Fruit fly (Drosophila melanogaster) whole organism, prepupa: ENCODE results near the gene RSG7.

Experiments used
- Blimp-1 ChIP-seq: fragments of 200-800 bp; sonication (Bioruptor generic); optimal IDR thresholded peaks from 3 replicates; lab custom pipeline; 2017; ENCODE audit warnings: missing biosample characterization, missing genetic modification characterization, mild to moderate bottlenecking, moderate library complexity, missing genetic modification reagents
- CG10631 ChIP-seq: fragments of 200-800 bp; sonication (Bioruptor generic); optimal IDR thresholded peaks from 2 replicates; lab custom pipeline; 2016; ENCODE audit warnings: missing biosample characterization, missing genetic modification characterization
- CG10669 ChIP-seq: fragments of 200-800 bp; sonication (Bioruptor generic); optimal IDR thresholded peaks from 3 replicates; lab custom pipeline; 2018; ENCODE audit warnings: missing biosample characterization, mild to moderate bottlenecking, missing genetic modification characterization, moderate library complexity
- CG11762 ChIP-seq: fragments of 200-800 bp; sonication (Bioruptor generic); optimal IDR thresholded peaks from 3 replicates; lab custom pipeline; 2016; ENCODE audit warnings: missing biosample characterization, missing genetic modification characterization; ENCODE audit not compliant: insufficient read depth
- CG11902 ChIP-seq: fragments of 200-800 bp; sonication (Bioruptor generic); optimal IDR thresholded peaks from 3 replicates; lab custom pipeline; 2016; ENCODE audit warnings: missing biosample characterization, missing genetic modification characterization
- CG15336 ChIP-seq: fragments of 200-800 bp; sonication (Bioruptor generic); IDR thresholded peaks from 2 replicates; pipeline ENCODE4 v1.3.6; 2022; ENCODE audit warnings: missing biosample characterization, missing genetic modification characterization
- CG3032 ChIP-seq: fragments of 200-800 bp; optimal IDR thresholded peaks from 2 replicates; lab custom pipeline; 2019; ENCODE audit warnings: missing biosample characterization, mild to moderate bottlenecking, missing genetic modification characterization, moderate library complexity
- CG31627 ChIP-seq: fragments of 200-800 bp; sonication (Bioruptor generic); optimal IDR thresholded peaks from 3 replicates; lab custom pipeline; 2016; ENCODE audit warnings: missing biosample characterization, missing genetic modification characterization
- CG32006 ChIP-seq: fragments of 200-800 bp; sonication (Bioruptor generic); optimal IDR thresholded peaks from 3 replicates; lab custom pipeline; 2017; ENCODE audit warnings: missing biosample characterization, mild to moderate bottlenecking, missing genetic modification characterization
- CG34406 ChIP-seq: fragments of 200-800 bp; sonication (Bioruptor generic); optimal IDR thresholded peaks from 3 replicates; lab custom pipeline; 2016; ENCODE audit warnings: missing biosample characterization, missing genetic modification characterization
- CG3919 ChIP-seq: fragments of 200-800 bp; sonication (Bioruptor generic); optimal IDR thresholded peaks from 3 replicates; lab custom pipeline; 2016; ENCODE audit warnings: missing biosample characterization, missing genetic modification characterization
- CG4318 ChIP-seq: fragments of 200-800 bp; sonication (Bioruptor generic); optimal IDR thresholded peaks from 3 replicates; lab custom pipeline; 2017; ENCODE audit warnings: missing biosample characterization, mild to moderate bottlenecking, missing genetic modification characterization
- CG6163 ChIP-seq: fragments of 200-800 bp; sonication (Bioruptor generic); IDR thresholded peaks from 3 replicates; pipeline ENCODE4 v1.3.6; 2022; ENCODE audit warnings: missing biosample characterization, missing genetic modification characterization
- CG6276 ChIP-seq: fragments of 200-800 bp; sonication (Bioruptor generic); optimal IDR thresholded peaks from 2 replicates; lab custom pipeline; 2017; ENCODE audit warnings: missing biosample characterization, mild to moderate bottlenecking, missing genetic modification characterization
- CG7368 ChIP-seq: fragments of 200-800 bp; sonication (Bioruptor generic); optimal IDR thresholded peaks from 3 replicates; lab custom pipeline; 2016; ENCODE audit warnings: missing biosample characterization, missing genetic modification characterization
- CG8119 ChIP-seq: fragments of 200-800 bp; sonication (Bioruptor generic); IDR thresholded peaks from 3 replicates; pipeline ENCODE4 v1.3.6; 2022; ENCODE audit warnings: missing biosample characterization, missing genetic modification characterization
- CG8632 ChIP-seq: fragments of 200-800 bp; sonication (Bioruptor generic); optimal IDR thresholded peaks from 3 replicates; lab custom pipeline; 2016; ENCODE audit warnings: missing biosample characterization, missing genetic modification characterization
- CG9139 ChIP-seq: fragments of 200-800 bp; sonication (Bioruptor generic); optimal IDR thresholded peaks from 3 replicates; lab custom pipeline; 2017; ENCODE audit warnings: missing biosample characterization, mild to moderate bottlenecking, missing genetic modification characterization
- Eip78C ChIP-seq: fragments of 200-800 bp; sonication (Bioruptor generic); peaks from one replicate; lab custom pipeline; 2016; ENCODE audit warnings: missing biosample characterization, missing genetic modification characterization
- Eip93F ChIP-seq: fragments of 200-800 bp; sonication (Bioruptor generic); optimal IDR thresholded peaks from 2 replicates; lab custom pipeline; 2016; ENCODE audit warnings: missing biosample characterization, mild to moderate bottlenecking, missing genetic modification characterization
- Gug ChIP-seq: fragments of 200-800 bp; sonication (Bioruptor generic); IDR thresholded peaks from 2 replicates; pipeline ENCODE4 v1.3.6; 2022; ENCODE audit warnings: missing biosample characterization, missing genetic modification characterization
- Hr38 ChIP-seq: sonication (Bioruptor generic); optimal IDR thresholded peaks from 2 replicates; lab custom pipeline; 2016; ENCODE audit warnings: missing biosample characterization, missing genetic modification characterization
- Lpt ChIP-seq: fragments of 200-800 bp; sonication (Bioruptor generic); optimal IDR thresholded peaks from 3 replicates; lab custom pipeline; 2016; ENCODE audit warnings: missing biosample characterization, missing genetic modification characterization
- Smox ChIP-seq: fragments of 200-800 bp; sonication (Bioruptor generic); optimal IDR thresholded peaks from 3 replicates; lab custom pipeline; 2016; ENCODE audit warnings: missing biosample characterization, missing genetic modification characterization
- Sox15 ChIP-seq: fragments of 200-800 bp; sonication (Bioruptor generic); optimal IDR thresholded peaks from 3 replicates; lab custom pipeline; 2016; ENCODE audit warnings: missing biosample characterization, missing genetic modification characterization
- cyc ChIP-seq: fragments of 200-800 bp; sonication (Bioruptor generic); optimal IDR thresholded peaks from 3 replicates; lab custom pipeline; 2016; ENCODE audit warnings: missing biosample characterization, missing genetic modification characterization
- dsx ChIP-seq: fragments of 200-800 bp; optimal IDR thresholded peaks from 3 replicates; lab custom pipeline; 2019; ENCODE audit warnings: missing biosample characterization, mild to moderate bottlenecking, missing genetic modification characterization, moderate library complexity; ENCODE audit not compliant: poor library complexity, severe bottlenecking
- eg ChIP-seq: fragments of 200-800 bp; sonication (Bioruptor generic); IDR thresholded peaks from 3 replicates; pipeline ENCODE4 v1.3.6; 2022; ENCODE audit warnings: missing biosample characterization, missing genetic modification characterization
- esn ChIP-seq: fragments of 200-800 bp; sonication (Bioruptor generic); optimal IDR thresholded peaks from 2 replicates; lab custom pipeline; 2016; ENCODE audit warnings: missing biosample characterization, mild to moderate bottlenecking, missing genetic modification characterization, moderate library complexity
- fkh ChIP-seq: fragments of 200-800 bp; sonication (Bioruptor generic); optimal IDR thresholded peaks from 3 replicates; lab custom pipeline; 2017; ENCODE audit warnings: missing biosample characterization, mild to moderate bottlenecking, missing genetic modification characterization, moderate library complexity
- lz ChIP-seq: fragments of 200-800 bp; sonication (Bioruptor generic); optimal IDR thresholded peaks from 3 replicates; lab custom pipeline; 2016; ENCODE audit warnings: missing biosample characterization, missing genetic modification characterization
- net ChIP-seq: fragments of 200-800 bp; sonication (Bioruptor generic); optimal IDR thresholded peaks from 3 replicates; lab custom pipeline; 2016; ENCODE audit warnings: missing biosample characterization, missing genetic modification characterization
- salr ChIP-seq, 2 experiments: fragments of 200-800 bp; sonication (Bioruptor generic); optimal IDR thresholded peaks; 3 replicates each; lab custom pipeline; 2016 to 2018; ENCODE audit warnings: missing biosample characterization in 2 of 2, missing genetic modification characterization in 2 of 2, mild to moderate bottlenecking in 1 of 2
- spab ChIP-seq: fragments of 200-800 bp; sonication (Bioruptor generic); optimal IDR thresholded peaks from 2 replicates; lab custom pipeline; 2017; ENCODE audit warnings: missing biosample characterization, mild to moderate bottlenecking, missing genetic modification characterization, missing genetic modification reagents
- ss ChIP-seq, 2 experiments: fragments of 200-800 bp; sonication (Bioruptor generic); optimal IDR thresholded peaks; 2 replicates in 1 of 2; 3 replicates in 1 of 2; lab custom pipeline; 2017 to 2018; ENCODE audit warnings: mild to moderate bottlenecking in 2 of 2, missing biosample characterization in 2 of 2, missing genetic modification characterization in 2 of 2, moderate library complexity in 1 of 2
- svp ChIP-seq: fragments of 200-800 bp; sonication (Bioruptor generic); peaks from one replicate; lab custom pipeline; 2016; ENCODE audit warnings: missing biosample characterization, missing genetic modification characterization
- topi ChIP-seq: fragments of 200-800 bp; sonication (Bioruptor generic); optimal IDR thresholded peaks from 3 replicates; lab custom pipeline; 2016; ENCODE audit warnings: missing biosample characterization, missing genetic modification characterization
- vri ChIP-seq: fragments of 200-800 bp; sonication (Bioruptor generic); optimal IDR thresholded peaks from 3 replicates; lab custom pipeline; 2016; ENCODE audit warnings: missing biosample characterization, mild to moderate bottlenecking, missing genetic modification characterization

RSG7 gene

dm6 chrX:16837588-16838178, 6.5 kb downstream of the RSG7 start:
- TF ChIP-seq Eip93F (GFP tag; lab: Kevin White, UChicago), result peak; percentile 11
- TF ChIP-seq fkh (GFP tag; lab: Kevin White, UChicago), result peak; percentile 31
- TF ChIP-seq CG7368 (GFP tag; lab: Kevin White, UChicago), result no peak
- no peak for TF ChIP-seq CG11902 (GFP tag; lab: Kevin White, UChicago)
- no peak for TF ChIP-seq CG3032 (tag; lab: Kevin White, UChicago)
- TF ChIP-seq CG9139 (GFP tag; lab: Kevin White, UChicago), result no peak
- no peak for TF ChIP-seq CG6163 (GFP tag; lab: Robert Waterston, UW)
- no peak for TF ChIP-seq CG31627

dm6 chrX:16836805-16837333, 7.4 kb downstream of the RSG7 start:
- TF ChIP-seq Eip78C (GFP tag; lab: Kevin White, UChicago) (peak; percentile 28), vri (GFP tag; lab: Kevin White, UChicago) (peak; percentile 48), CG4318 (GFP tag; lab: Kevin White, UChicago) (no peak), svp (GFP tag; lab: Kevin White, UChicago) (peak; percentile 69)

DNA sequence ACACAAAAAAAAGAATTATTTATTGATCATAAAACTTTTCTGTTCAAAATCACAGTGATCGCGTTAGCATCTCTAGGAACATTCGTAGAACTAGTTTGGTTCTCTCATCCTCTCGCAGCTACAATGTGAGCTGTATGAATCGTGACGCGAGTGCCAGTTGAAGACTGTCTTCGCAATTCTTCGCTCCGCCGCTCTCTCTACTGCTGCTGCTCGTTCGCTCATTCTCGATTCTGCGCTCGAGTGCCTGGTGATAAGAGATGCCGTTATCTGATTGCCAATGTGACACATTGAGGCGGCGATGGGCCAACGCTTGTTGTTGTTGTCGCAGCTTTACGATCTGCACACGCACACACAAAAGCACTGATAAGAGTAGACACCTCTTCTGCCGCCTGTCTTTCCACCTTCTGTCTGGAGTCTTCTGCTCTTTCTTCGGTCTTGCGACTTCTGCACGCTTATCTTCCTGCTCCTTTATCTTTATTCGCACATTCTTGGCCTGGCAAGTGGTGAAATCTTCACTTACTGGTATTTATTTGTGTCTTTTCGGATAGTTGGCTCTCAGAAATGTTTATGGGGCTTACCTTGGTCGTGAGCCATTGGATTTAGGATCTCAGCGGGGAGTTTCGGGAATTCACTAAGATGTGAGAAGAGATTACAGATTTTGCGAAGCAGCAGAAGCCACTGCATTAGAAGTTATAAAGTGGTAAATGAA, 8.0 kb downstream of the RSG7 start:
- TF ChIP-seq CG34406, result no peak
- no peak for TF ChIP-seq CG4318 (GFP tag; lab: Kevin White, UChicago)
- TF ChIP-seq fkh (GFP tag; lab: Kevin White, UChicago), result peak; percentile 1
- TF ChIP-seq svp (GFP tag; lab: Kevin White, UChicago), result peak; percentile 82
- TF ChIP-seq Blimp-1, result no peak
- TF ChIP-seq eg (GFP tag; lab: Robert Waterston, UW), result 0 out of 3 replicates have a peak, but pooled peaks have one; percentile 19
- no peak for TF ChIP-seq CG3919 (GFP tag; lab: Kevin White, UChicago)
- TF ChIP-seq Sox15, result no peak
- TF ChIP-seq dsx (GFP tag; lab: Kevin White, UChicago), result peak; percentile 58
- 0 out of 3 replicates have a peak, but pooled peaks have one; percentile 30 for TF ChIP-seq CG6163 (GFP tag; lab: Robert Waterston, UW)
- TF ChIP-seq CG11762 (GFP tag; lab: Kevin White, UChicago), result no peak
- TF ChIP-seq ss (GFP tag; optimal IDR thresholded peaks at IDR 0.05; lab: Kevin White, UChicago), result peak in 1 of 2 experiments; percentile 23
- TF ChIP-seq CG6276, result no peak

dm6 chrX:16835304-16835703, 8.9 kb downstream of the RSG7 start, which contains the start of the genes CG13004 and CG46306:
Gene CG13004, minus strand, starts transcription at chrX:16835520.
Gene CG46306, minus strand, starts transcription at chrX:16835520.
- TF ChIP-seq spab (GFP tag; lab: Kevin White, UChicago) (no peak), eg (GFP tag; lab: Robert Waterston, UW) (peak; percentile 53; the same call in 2 of the 3 replicates), CG10631 (GFP tag; lab: Kevin White, UChicago) (no peak), CG6276 (no peak), ss (GFP tag; optimal IDR thresholded peaks at IDR 0.05; lab: Kevin White, UChicago) (peak in 1 of 2 experiments; percentile 19), esn (GFP tag; lab: Kevin White, UChicago) (peak; percentile 7), CG15336 (peak; percentile 40; the same call in 1 of the 2 replicates), Eip93F (GFP tag; lab: Kevin White, UChicago) (no peak), CG8632 (no peak), dsx (GFP tag; lab: Kevin White, UChicago) (peak; percentile 32), CG6163 (GFP tag; lab: Robert Waterston, UW) (peak; percentile 59), svp (GFP tag; lab: Kevin White, UChicago) (peak; percentile 35), lz (GFP tag; lab: Kevin White, UChicago) (no peak), net (GFP tag; lab: Kevin White, UChicago) (peak; percentile 12)

DNA sequence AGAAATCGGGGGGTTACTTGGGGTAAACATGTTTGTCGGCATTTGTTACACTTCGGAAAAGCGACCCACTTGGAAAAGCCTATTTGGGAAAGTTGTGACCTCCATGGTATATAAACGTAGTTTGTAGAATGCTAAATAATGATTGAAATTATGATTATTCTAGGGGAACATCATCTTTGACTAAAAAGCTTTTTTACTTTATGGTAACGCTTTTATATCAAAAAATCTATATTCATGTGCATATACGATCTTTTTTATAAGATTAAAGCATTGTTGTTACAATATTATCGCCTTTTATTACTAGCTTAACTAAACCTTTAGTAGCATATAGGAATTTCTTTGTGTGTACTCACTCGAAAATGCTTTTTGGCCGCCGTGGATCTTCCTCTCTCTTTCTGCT, 10.0 kb downstream of the RSG7 start:
- TF ChIP-seq CG10669 (GFP tag; lab: Kevin White, UChicago), result no peak
- TF ChIP-seq CG3919 (GFP tag; lab: Kevin White, UChicago), result peak; percentile 52
- TF ChIP-seq salr (GFP tag; optimal IDR thresholded peaks at IDR 0.05; lab: Kevin White, UChicago), result peak in 1 of 2 experiments; percentile 77
- peak; percentile 84; the same call in 1 of the 2 replicates for TF ChIP-seq CG15336
- TF ChIP-seq esn (GFP tag; lab: Kevin White, UChicago), result peak; percentile 65
- no peak for TF ChIP-seq Hr38 (GFP tag; lab: Kevin White, UChicago)
- TF ChIP-seq eg (GFP tag; lab: Robert Waterston, UW), result peak; percentile 58; the same call in 2 of the 3 replicates
- TF ChIP-seq CG9139 (GFP tag; lab: Kevin White, UChicago), result no peak
- TF ChIP-seq Eip78C (GFP tag; lab: Kevin White, UChicago), result peak; percentile 94
- no peak for TF ChIP-seq cyc (GFP tag; lab: Kevin White, UChicago)
- no peak for TF ChIP-seq Blimp-1
- TF ChIP-seq Smox (GFP tag; lab: Kevin White, UChicago), result peak; percentile 38
- peak; percentile 88 for TF ChIP-seq CG8119 (GFP tag; lab: Robert Waterston, UW)
- TF ChIP-seq CG32006, result peak; percentile 92
- peak; percentile 86 for TF ChIP-seq Lpt (GFP tag; lab: Kevin White, UChicago)
- no peak for TF ChIP-seq Sox15
- TF ChIP-seq topi (GFP tag; lab: Kevin White, UChicago), result peak; percentile 46
- TF ChIP-seq fkh (GFP tag; lab: Kevin White, UChicago), result no peak
- peak; percentile 74 for TF ChIP-seq Gug (GFP tag; lab: Robert Waterston, UW)
